Worm (Caenorhabditis elegans): ENCODE results near the gene grl-3.

- no peak for TF ChIP-seq pha-4 (tag; optimal IDR thresholded peaks at IDR 0.05)
- no peak for TF ChIP-seq unc-39 (tag; optimal IDR thresholded peaks at IDR 0.05)
- no peak for TF ChIP-seq nhr-12 (tag; optimal IDR thresholded peaks at IDR 0.05)
- no peak for TF ChIP-seq lin-13 (tag; optimal IDR thresholded peaks at IDR 0.05)
- TF ChIP-seq nhr-237 (tag; optimal IDR thresholded peaks at IDR 0.05) = no peak
- no peak for TF ChIP-seq nhr-28 (tag; optimal IDR thresholded peaks at IDR 0.05)
- no peak for TF ChIP-seq M03D4.4 (tag; optimal IDR thresholded peaks at IDR 0.05)
- TF ChIP-seq snpc-4 (tag; optimal IDR thresholded peaks at IDR 0.05) = no peak
- TF ChIP-seq zip-8 (tag; optimal IDR thresholded peaks at IDR 0.05) = no peak
- no peak for TF ChIP-seq blmp-1 (tag; optimal IDR thresholded peaks at IDR 0.05)
These were observed 45.2 kb upstream of the grl-3 start, which contains the start of gene dop-5 for ce11 chrV:11366129-11366528.
